Worm (Caenorhabditis elegans) whole organism, midembryonic: ENCODE measurements around the gene clec-224.

Source experiments
- T22C8.4 ChIP-seq: fragments of 200-800 bp; sonication (Bioruptor generic); IDR thresholded peaks from 2 replicates; pipeline ENCODE4 v1.3.6; 2022; ENCODE audit warnings: missing genetic modification characterization, missing compliant biosample characterization
- cog-1 ChIP-seq: sonication (generic microtip); optimal IDR thresholded peaks from 2 replicates; lab custom pipeline; 2016; ENCODE audit warnings: missing genetic modification characterization, missing compliant biosample characterization
- flt-1 ChIP-seq: fragments of 200-800 bp; sonication (Bioruptor generic); IDR thresholded peaks from 2 replicates; pipeline ENCODE4 v1.3.6; 2022; ENCODE audit warnings: missing genetic modification characterization, missing compliant biosample characterization
- klf-2 ChIP-seq: fragments of 200-800 bp; sonication (Bioruptor generic); conservative IDR thresholded peaks from 2 replicates; pipeline ENCODE4 v1.3.6; 2022; ENCODE audit warnings: missing genetic modification reagents, missing genetic modification characterization, missing compliant biosample characterization
- med-1 ChIP-seq: sonication (generic microtip); optimal IDR thresholded peaks from 2 replicates; lab custom pipeline; 2017; ENCODE audit warnings: missing genetic modification characterization, mild to moderate bottlenecking, missing compliant biosample characterization, antibody characterized with exemption, missing genetic modification reagents; ENCODE audit not compliant: insufficient read depth
- ref-1 ChIP-seq: fragments of 200-800 bp; sonication (Bioruptor generic); conservative IDR thresholded peaks from 2 replicates; pipeline ENCODE4 v1.3.6; 2022; ENCODE audit warnings: missing genetic modification reagents, missing genetic modification characterization, missing compliant biosample characterization
- tab-1 ChIP-seq: fragments of 200-800 bp; sonication (Bioruptor generic); IDR thresholded peaks from 2 replicates; pipeline ENCODE4 v1.3.6; 2022; ENCODE audit warnings: missing genetic modification characterization, missing compliant biosample characterization
- ztf-23 ChIP-seq: fragments of 200-800 bp; sonication (Bioruptor generic); IDR thresholded peaks from 2 replicates; pipeline ENCODE4 v1.3.6; 2022; ENCODE audit warnings: missing genetic modification reagents, missing genetic modification characterization, missing compliant biosample characterization
- ztf-29 ChIP-seq: fragments of 200-800 bp; sonication (Bioruptor generic); IDR thresholded peaks from 2 replicates; pipeline ENCODE4 v1.3.6; 2022; ENCODE audit warnings: missing genetic modification reagents, missing genetic modification characterization, missing compliant biosample characterization

clec-224 gene

ce11 chrV:12170114-12170513, 9.1 kb downstream of the clec-224 start, which contains the start of gene ZK863.1:
Gene ZK863.1 (minus strand): TSS chrV:12170214.
- TF ChIP-seq ref-1 (no peak), tab-1 (GFP tag; lab: Robert Waterston, UW) (no peak), med-1 (GFP tag; lab: Kevin White, UChicago) (no peak), flt-1 (GFP tag; lab: Robert Waterston, UW) (no peak)

- no peak for TF ChIP-seq ref-1
- TF ChIP-seq klf-2 (GFP tag; lab: Robert Waterston, UW) = no peak
- TF ChIP-seq ztf-29 (GFP tag; lab: Robert Waterston, UW) = no peak
- no peak for TF ChIP-seq flt-1 (GFP tag; lab: Robert Waterston, UW)
- no peak for TF ChIP-seq tab-1 (GFP tag; lab: Robert Waterston, UW)
- no peak for TF ChIP-seq ztf-23 (GFP tag; lab: Robert Waterston, UW)
- no peak for TF ChIP-seq med-1 (GFP tag; lab: Kevin White, UChicago)
- TF ChIP-seq cog-1 = no peak
- TF ChIP-seq T22C8.4 = no peak
These were observed 11.6 kb downstream of the clec-224 start, which contains the start of gene col-37 for ce11 chrV:12167653-12168052. Gene col-37 (minus strand): TSS chrV:12167753.

DNA sequence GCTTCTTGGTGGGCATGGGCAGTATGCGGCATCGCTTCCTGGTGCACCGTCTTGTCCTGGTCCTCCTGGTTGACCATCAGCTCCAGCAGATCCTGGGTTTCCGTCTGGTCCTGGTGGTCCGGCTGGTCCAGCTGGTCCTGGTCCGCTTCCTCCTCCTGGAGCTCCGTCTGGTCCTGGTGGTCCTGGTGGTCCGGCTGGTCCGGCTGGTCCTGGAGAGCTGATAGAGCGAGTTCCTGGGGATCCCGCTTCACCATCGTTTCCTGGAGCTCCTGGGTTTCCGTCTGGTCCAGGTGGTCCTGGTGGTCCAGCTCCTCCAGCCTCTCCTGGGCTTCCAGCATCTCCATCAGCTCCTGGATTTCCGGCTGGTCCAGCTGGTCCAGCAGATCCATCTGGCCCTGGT, 12.2 kb downstream of the clec-224 start:
- no peak for TF ChIP-seq ztf-23 (GFP tag; lab: Robert Waterston, UW)
- no peak for TF ChIP-seq klf-2 (GFP tag; lab: Robert Waterston, UW)
- TF ChIP-seq ref-1 = no peak
- no peak for TF ChIP-seq tab-1 (GFP tag; lab: Robert Waterston, UW)
- no peak for TF ChIP-seq flt-1 (GFP tag; lab: Robert Waterston, UW)
- TF ChIP-seq T22C8.4 = no peak
- no peak for TF ChIP-seq cog-1
- TF ChIP-seq ztf-29 (GFP tag; lab: Robert Waterston, UW) = no peak
- no peak for TF ChIP-seq med-1 (GFP tag; lab: Kevin White, UChicago)

- TF ChIP-seq cog-1 = no peak
- no peak for TF ChIP-seq ztf-23 (GFP tag; lab: Robert Waterston, UW)
These were observed 16.3 kb downstream of the clec-224 start, which contains the start of gene srj-4 for ce11 chrV:12162906-12163305. Gene srj-4 (plus strand): TSS chrV:12163206.

DNA sequence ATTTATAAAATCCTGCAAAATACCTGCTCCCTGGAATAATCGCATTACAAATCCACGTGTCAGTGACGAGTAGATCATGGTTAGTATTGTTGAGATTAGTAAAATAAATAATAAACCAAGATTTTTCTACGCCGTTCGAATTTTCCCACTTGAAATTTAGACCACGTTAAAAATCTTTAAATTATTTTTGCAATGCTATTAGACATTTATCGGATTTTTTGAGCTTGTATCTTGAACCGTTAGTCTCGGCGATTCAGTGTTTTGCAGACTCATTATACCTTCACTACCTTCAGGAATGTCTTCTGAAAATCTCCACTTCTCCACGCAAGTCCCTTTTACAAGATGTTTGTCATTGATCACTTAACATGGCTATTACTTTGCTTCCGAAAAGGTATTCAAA, 17.0 kb downstream of the clec-224 start, which contains the start of gene C27A7.5:
TSS of gene C27A7.5 (minus strand) at position 101 of the 400 bp plus-strand sequence.
- TF ChIP-seq T22C8.4 = no peak
- TF ChIP-seq cog-1 = no peak
- no peak for TF ChIP-seq tab-1 (GFP tag; lab: Robert Waterston, UW)
- TF ChIP-seq klf-2 (GFP tag; lab: Robert Waterston, UW) = no peak
- TF ChIP-seq ref-1 = no peak
- no peak for TF ChIP-seq med-1 (GFP tag; lab: Kevin White, UChicago)
- TF ChIP-seq flt-1 (GFP tag; lab: Robert Waterston, UW) = no peak
- TF ChIP-seq ztf-23 (GFP tag; lab: Robert Waterston, UW) = no peak
- TF ChIP-seq ztf-29 (GFP tag; lab: Robert Waterston, UW) = no peak

DNA sequence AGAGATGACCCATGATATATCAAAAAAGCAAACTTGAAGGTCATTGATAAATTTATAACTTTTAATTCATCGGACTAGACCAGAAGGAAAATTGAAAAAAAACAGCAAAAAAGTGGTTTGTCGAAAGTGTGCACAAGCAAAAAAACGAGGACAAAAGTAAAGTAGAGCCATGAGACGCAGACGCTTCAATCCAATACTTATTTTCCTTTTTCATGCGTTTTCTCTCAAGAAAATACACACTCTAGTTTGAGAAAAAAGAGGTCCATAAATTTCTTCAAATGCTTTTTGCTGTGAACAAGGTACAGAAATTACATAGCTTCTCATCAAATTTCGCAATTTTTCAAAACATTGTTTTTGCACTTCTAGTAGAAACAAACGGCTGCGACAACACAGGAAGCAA, 18.1 kb downstream of the clec-224 start:
- TF ChIP-seq klf-2 (GFP tag; lab: Robert Waterston, UW) (no peak), tab-1 (GFP tag; lab: Robert Waterston, UW) (no peak), ztf-29 (GFP tag; lab: Robert Waterston, UW) (no peak), ref-1 (no peak), flt-1 (GFP tag; lab: Robert Waterston, UW) (no peak), ztf-23 (GFP tag; lab: Robert Waterston, UW) (no peak), med-1 (GFP tag; lab: Kevin White, UChicago) (no peak), T22C8.4 (no peak), cog-1 (no peak)

DNA sequence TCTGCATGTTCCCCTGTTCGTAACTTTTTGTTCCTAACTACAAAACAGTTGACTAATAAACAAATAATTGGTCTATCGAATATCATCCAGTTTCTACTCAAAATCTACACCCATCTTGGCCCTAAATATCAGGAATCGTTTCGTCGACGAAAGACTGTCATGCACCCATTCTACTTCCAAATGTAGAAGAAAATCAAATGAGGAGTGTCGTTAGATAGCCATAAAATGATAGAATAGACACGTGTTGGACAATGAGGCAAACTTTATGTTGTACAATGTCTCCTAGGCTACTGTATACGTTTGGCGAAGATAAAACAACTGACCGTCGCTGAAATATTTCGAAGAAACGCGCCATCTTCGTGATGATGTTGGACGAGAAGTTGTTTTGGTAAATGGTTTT, 19.3 kb downstream of the clec-224 start:
- TF ChIP-seq cog-1 = no peak
- TF ChIP-seq tab-1 (GFP tag; lab: Robert Waterston, UW) = no peak

- TF ChIP-seq med-1 (GFP tag; lab: Kevin White, UChicago) (no peak), klf-2 (GFP tag; lab: Robert Waterston, UW) (no peak), ref-1 (no peak), ztf-29 (GFP tag; lab: Robert Waterston, UW) (no peak), tab-1 (GFP tag; lab: Robert Waterston, UW) (no peak), ztf-23 (GFP tag; lab: Robert Waterston, UW) (no peak)
These were observed 20.9 kb downstream of the clec-224 start for ce11 chrV:12158377-12158776.

ce11 chrV:12154554-12154953, 24.7 kb downstream of the clec-224 start, which contains the start of gene C27A7.9:
Gene C27A7.9 (minus strand): TSS chrV:12154654.
- TF ChIP-seq klf-2 (GFP tag; lab: Robert Waterston, UW) (no peak), tab-1 (GFP tag; lab: Robert Waterston, UW) (no peak), ztf-23 (GFP tag; lab: Robert Waterston, UW) (no peak), med-1 (GFP tag; lab: Kevin White, UChicago) (no peak), T22C8.4 (no peak), flt-1 (GFP tag; lab: Robert Waterston, UW) (no peak), cog-1 (no peak), ref-1 (no peak), ztf-29 (GFP tag; lab: Robert Waterston, UW) (no peak)

- no peak for TF ChIP-seq cog-1
- no peak for TF ChIP-seq flt-1 (GFP tag; lab: Robert Waterston, UW)
- TF ChIP-seq klf-2 (GFP tag; lab: Robert Waterston, UW) = no peak
- no peak for TF ChIP-seq ref-1
- TF ChIP-seq ztf-29 (GFP tag; lab: Robert Waterston, UW) = no peak
These were observed 25.5 kb downstream of the clec-224 start for ce11 chrV:12153784-12154183.

ce11 chrV:12152857-12153256, 26.4 kb downstream of the clec-224 start, which contains the start of gene C27A7.8:
Gene C27A7.8 (plus strand): TSS chrV:12153157.
- TF ChIP-seq ref-1 = no peak
- no peak for TF ChIP-seq ztf-23 (GFP tag; lab: Robert Waterston, UW)
- no peak for TF ChIP-seq med-1 (GFP tag; lab: Kevin White, UChicago)
- TF ChIP-seq klf-2 (GFP tag; lab: Robert Waterston, UW) = no peak
- no peak for TF ChIP-seq T22C8.4
- no peak for TF ChIP-seq ztf-29 (GFP tag; lab: Robert Waterston, UW)
- no peak for TF ChIP-seq flt-1 (GFP tag; lab: Robert Waterston, UW)
- no peak for TF ChIP-seq cog-1
- no peak for TF ChIP-seq tab-1 (GFP tag; lab: Robert Waterston, UW)
